Worm (Caenorhabditis elegans) whole organism, L4 larva: ENCODE data around the gene rps-30.

Experiments used
- ama-1 ChIP-seq: fragments of 150-350 bp; optimal IDR thresholded peaks from 2 replicates; lab custom pipeline; 2014; ENCODE audit warnings: inconsistent platforms, mixed read lengths
- dve-1 ChIP-seq: sonication (generic microtip); optimal IDR thresholded peaks from 2 replicates; lab custom pipeline; 2017; ENCODE audit warnings: antibody characterized with exemption, mild to moderate bottlenecking, missing genetic modification characterization, missing compliant biosample characterization; ENCODE audit not compliant: insufficient read depth
- fkh-10 ChIP-seq: fragments of 150-350 bp; optimal IDR thresholded peaks from 2 replicates; lab custom pipeline; 2014; ENCODE audit warnings: missing biosample characterization, missing genetic modification reagents, missing genetic modification characterization
- fos-1 ChIP-seq: fragments of 150-350 bp; optimal IDR thresholded peaks from 2 replicates; lab custom pipeline; 2014; ENCODE audit warnings: missing biosample characterization, missing genetic modification characterization
- mdt-29 ChIP-seq: fragments of 200-800 bp; sonication (Bioruptor generic); IDR thresholded peaks from 2 replicates; pipeline ENCODE4 v1.3.6; 2022; ENCODE audit warnings: missing genetic modification reagents, missing genetic modification characterization, missing compliant biosample characterization
- pha-4 ChIP-seq, 2 experiments: fragments of 150-350 bp in 1 of 2; fragments of 200-800 bp in 1 of 2; sonication (Bioruptor generic) in 1 of 2; IDR thresholded peaks in 1 of 2; optimal IDR thresholded peaks in 1 of 2; 2 replicates each; pipeline versions ENCODE4 v1.3.6 to Lab custom; 2014 to 2022; ENCODE audit warnings: missing genetic modification characterization in 2 of 2, missing genetic modification reagents in 2 of 2, missing biosample characterization in 1 of 2, missing compliant biosample characterization in 1 of 2
- pqm-1 ChIP-seq: sonication (generic microtip); optimal IDR thresholded peaks from 2 replicates; lab custom pipeline; 2017; ENCODE audit warnings: missing biosample characterization, missing genetic modification characterization
- sdz-12 ChIP-seq: fragments of 200-800 bp; sonication (Bioruptor generic); optimal IDR thresholded peaks from 2 replicates; lab custom pipeline; 2018; ENCODE audit warnings: mild to moderate bottlenecking, missing genetic modification characterization, missing compliant biosample characterization
- tra-1 ChIP-seq: fragments of 200-800 bp; sonication (Bioruptor generic); IDR thresholded peaks from 2 replicates; pipeline ENCODE4 v1.3.6; 2022; ENCODE audit warnings: missing genetic modification reagents, missing genetic modification characterization, missing compliant biosample characterization
- unc-130 ChIP-seq: sonication (generic microtip); optimal IDR thresholded peaks from 2 replicates; lab custom pipeline; 2016; ENCODE audit warnings: missing genetic modification reagents, missing genetic modification characterization, missing compliant biosample characterization
- ztf-7 ChIP-seq: fragments of 150-350 bp; optimal IDR thresholded peaks from 2 replicates; lab custom pipeline; 2014; ENCODE audit warnings: missing biosample characterization, missing genetic modification characterization

DNA sequence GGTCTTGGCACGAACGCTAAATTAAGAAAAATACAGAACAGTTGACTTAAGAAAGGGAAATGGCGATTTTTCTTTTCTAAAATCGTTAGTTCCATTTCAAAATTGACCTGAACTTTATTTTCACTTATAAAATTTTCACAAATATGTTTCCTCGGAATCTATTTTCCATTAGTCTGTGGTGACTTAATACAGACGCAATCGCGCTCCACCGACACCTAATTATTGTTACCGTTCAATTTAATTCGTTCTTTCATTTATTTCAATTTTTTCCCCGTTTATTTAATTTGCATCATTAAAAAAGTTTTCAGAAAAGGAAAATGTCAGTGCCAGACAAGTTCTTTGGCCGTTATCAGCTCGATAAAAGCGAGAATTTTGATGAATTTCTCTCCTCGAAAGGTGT lies 43.9 kb downstream of the rps-30 start, which contains the start of gene lbp-4:
- TF ChIP-seq dve-1 (tag; lab: Kevin White, UChicago) (no peak), unc-130 (GFP tag; lab: Kevin White, UChicago) (peak; percentile 15), mdt-29 (GFP tag; lab: Robert Waterston, UW) (no peak), fos-1 (no peak), pqm-1 (tag; lab: Kevin White, UChicago) (peak; percentile 56), sdz-12 (no peak), ama-1 (lab: Kevin White, UChicago) (no peak), fkh-10 (GFP tag; lab: Kevin White, UChicago) (no peak), pha-4 (GFP tag; IDR thresholded peaks at IDR 0.05; lab: Robert Waterston, UW) (no peak), pha-4 (tag; optimal IDR thresholded peaks at IDR 0.05; lab: Kevin White, UChicago) (no peak), ztf-7 (tag; lab: Kevin White, UChicago) (no peak), tra-1 (GFP tag; lab: Robert Waterston, UW) (no peak)
